Worm (Caenorhabditis elegans) whole organism, L4/young adult: ENCODE data around the gene R13A1.5.

Experiments
- W03F9.2 ChIP-seq: fragments of 150-350 bp; optimal IDR thresholded peaks from 2 replicates; lab custom pipeline; 2014; ENCODE audit warnings: missing biosample characterization, missing genetic modification characterization
- dao-5 ChIP-seq: sonication (generic microtip); optimal IDR thresholded peaks from 2 replicates; lab custom pipeline; 2016; ENCODE audit warnings: missing genotype, missing genetic modification characterization, moderate library complexity, missing compliant biosample characterization
- him-1 ChIP-seq: sonication (generic microtip); optimal IDR thresholded peaks from 2 replicates; lab custom pipeline; 2016; ENCODE audit warnings: missing genotype, missing genetic modification reagents, missing genetic modification characterization, missing compliant biosample characterization

DNA sequence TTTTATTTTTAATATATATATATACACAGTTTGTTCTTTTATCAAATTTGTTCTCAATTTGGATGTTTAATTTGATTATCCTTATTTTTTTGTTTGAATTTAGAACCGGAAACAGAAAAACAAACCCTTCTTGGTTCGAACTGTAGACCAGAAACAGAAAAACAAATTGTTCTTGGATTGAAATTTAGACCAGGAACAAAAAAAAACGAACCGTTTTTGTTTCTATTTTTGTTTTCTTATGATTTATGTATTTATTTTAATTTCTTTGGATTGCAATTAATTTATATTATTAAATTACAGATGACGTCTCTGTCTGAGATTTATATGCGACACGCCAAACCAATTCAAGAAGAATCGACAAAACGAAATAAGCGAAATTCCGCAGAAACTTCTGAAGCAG, 16.3 kb downstream of the R13A1.5 start, which contains the start of gene C42D4.19:
- TF ChIP-seq him-1 (tag; lab: Kevin White, UChicago) (no peak), W03F9.2 (tag; lab: Kevin White, UChicago) (no peak), dao-5 (tag; lab: Kevin White, UChicago) (no peak)
